Fruit fly (Drosophila melanogaster): ENCODE measurements around the gene GatC.

GatC gene

DNA sequence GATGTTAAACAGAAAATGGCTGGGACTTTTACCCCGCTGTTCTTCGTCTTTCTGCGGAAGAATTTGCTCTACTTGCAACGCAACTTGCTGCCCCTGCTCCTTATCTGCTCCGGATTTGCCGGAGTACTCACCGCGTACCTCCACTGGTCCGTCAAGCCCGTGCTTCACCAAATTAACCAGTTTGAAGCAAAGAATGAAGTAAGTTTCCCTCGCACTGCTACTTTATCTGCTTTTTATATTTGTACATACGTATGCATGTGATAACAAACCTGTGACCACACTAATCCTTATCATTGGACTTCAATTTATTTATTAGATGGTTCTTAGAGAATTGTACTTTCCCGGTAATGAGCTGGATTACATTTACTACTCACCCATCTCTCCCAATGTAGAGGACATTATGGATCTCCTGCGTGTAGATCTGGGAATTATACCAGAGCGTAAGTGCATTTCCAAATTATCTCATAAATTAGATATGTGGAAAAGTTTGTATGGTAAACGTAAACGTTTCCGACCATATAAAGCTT, 48.7 kb downstream of the GatC start, which contains the start of gene CG16890 (continued):
- TF ChIP-seq sens (GFP tag) (no peak), CG11723 (GFP tag; optimal IDR thresholded peaks at IDR 0.05) (no peak), sug (tag; optimal IDR thresholded peaks at IDR 0.05) (peak; percentile 36), sob (GFP tag; IDR thresholded peaks at IDR 0.05) (no peak), nerfin-2 (GFP tag; IDR thresholded peaks at IDR 0.05; ENCODE audit: partially characterized antibody) (no peak), CG17612 (GFP tag; IDR thresholded peaks at IDR 0.05) (no peak), sqz (GFP tag; optimal IDR thresholded peaks at IDR 0.05) (no peak), ci (GFP tag; IDR thresholded peaks at IDR 0.05) (no peak), CG14860 (GFP tag; IDR thresholded peaks at IDR 0.05; ENCODE audit: partially characterized antibody) (0 out of 3 replicates have a peak, but pooled peaks have one; percentile 7), Nf-YB (GFP tag; optimal IDR thresholded peaks at IDR 0.05) (no peak), CG1233 (GFP tag; optimal IDR thresholded peaks at IDR 0.05) (no peak), CG16813 (GFP tag; IDR thresholded peaks at IDR 0.05; ENCODE audit: partially characterized antibody) (no peak), dysf (GFP tag; IDR thresholded peaks at IDR 0.05) (no peak), CG17361 (GFP tag; IDR thresholded peaks at IDR 0.05) (no peak), Six4 (GFP tag; optimal IDR thresholded peaks at IDR 0.05) (no peak), CG15514 (GFP tag; optimal IDR thresholded peaks at IDR 0.05) (peak; percentile 17), CG4617 (GFP tag; optimal IDR thresholded peaks at IDR 0.05; ENCODE audit: borderline replicate concordance) (peak; percentile 14), usp (GFP tag; optimal IDR thresholded peaks at IDR 0.05) (no peak), so (GFP tag; IDR thresholded peaks at IDR 0.05) (no peak), vnd (GFP tag; IDR thresholded peaks at IDR 0.05; ENCODE audit: partially characterized antibody) (no peak), fu2 (GFP tag; optimal IDR thresholded peaks at IDR 0.05) (peak; percentile 11), CTCF (GFP tag; optimal IDR thresholded peaks at IDR 0.05) (no peak), CG3163 (GFP tag; optimal IDR thresholded peaks at IDR 0.05) (no peak), aop (GFP tag; IDR thresholded peaks at IDR 0.05) (no peak), CG12659 (GFP tag; optimal IDR thresholded peaks at IDR 0.05) (no peak), grn (GFP tag; optimal IDR thresholded peaks at IDR 0.05) (peak; percentile 28), eyg (GFP tag; optimal IDR thresholded peaks at IDR 0.05) (no peak), Oaz (GFP tag; IDR thresholded peaks at IDR 0.05) (no peak), zfh2 (GFP tag; optimal IDR thresholded peaks at IDR 0.05) (no peak), Mes4 (GFP tag; optimal IDR thresholded peaks at IDR 0.05) (no peak), maf-S (GFP tag; optimal IDR thresholded peaks at IDR 0.05) (no peak), az2 (GFP tag; optimal IDR thresholded peaks at IDR 0.05) (no peak), CG15269 (tag; optimal IDR thresholded peaks at IDR 0.05) (no peak), slbo (GFP tag; IDR thresholded peaks at IDR 0.05) (no peak), CG8089 (GFP tag; optimal IDR thresholded peaks at IDR 0.05) (no peak), knrl (GFP tag; IDR thresholded peaks at IDR 0.05; ENCODE audit: partially characterized antibody) (0 out of 3 replicates have a peak, but pooled peaks have one; percentile 6), CoRest (tag; optimal IDR thresholded peaks at IDR 0.05) (no peak), Dref (GFP tag; IDR thresholded peaks at IDR 0.05) (no peak), gro (GFP tag; optimal IDR thresholded peaks at IDR 0.05) (no peak), Hsf (GFP tag; optimal IDR thresholded peaks at IDR 0.05) (no peak), CG15011 (GFP tag; optimal IDR thresholded peaks at IDR 0.05) (no peak), CG32532 (GFP tag; IDR thresholded peaks at IDR 0.05) (no peak), inv (GFP tag; IDR thresholded peaks at IDR 0.05; ENCODE audit: partially characterized antibody) (peak; percentile 40; the same call in 1 of the 2 replicates), HmgD (GFP tag; optimal IDR thresholded peaks at IDR 0.05) (no peak), CG9609 (GFP tag; optimal IDR thresholded peaks at IDR 0.05) (no peak), Neu2 (GFP tag; optimal IDR thresholded peaks at IDR 0.05; ENCODE audit: borderline replicate concordance) (no peak), ara (GFP tag; IDR thresholded peaks at IDR 0.05) (no peak), ato (GFP tag; IDR thresholded peaks at IDR 0.05; ENCODE audit: partially characterized antibody) (no peak), kah (GFP tag; optimal IDR thresholded peaks at IDR 0.05) (no peak), dimm (GFP tag; IDR thresholded peaks at IDR 0.05) (no peak), CG31388 (GFP tag; optimal IDR thresholded peaks at IDR 0.05) (no peak), CG4282 (GFP tag; optimal IDR thresholded peaks at IDR 0.05) (no peak)
